Worm (Caenorhabditis elegans) whole organism, early embryonic: Measurements from ENCODE around the gene mdf-2.

ENCODE experiments used
- B0310.2 ChIP-seq: sonication (generic microtip); optimal IDR thresholded peaks from 2 replicates; lab custom pipeline; 2016; ENCODE audit warnings: mild to moderate bottlenecking, missing genetic modification characterization, missing compliant biosample characterization
- F13C5.2 ChIP-seq: sonication (generic microtip); optimal IDR thresholded peaks from 2 replicates; lab custom pipeline; 2017; ENCODE audit warnings: mild to moderate bottlenecking, missing genetic modification characterization, inconsistent platforms, missing compliant biosample characterization
- ama-1 ChIP-seq: fragments of 150-350 bp; optimal IDR thresholded peaks from 2 replicates; lab custom pipeline; 2014
- ets-7 ChIP-seq: sonication (generic microtip); optimal IDR thresholded peaks from 2 replicates; lab custom pipeline; 2016; ENCODE audit warnings: missing genotype, missing genetic modification characterization, missing compliant biosample characterization
- flt-1 ChIP-seq: fragments of 200-800 bp; sonication (Bioruptor generic); IDR thresholded peaks from 2 replicates; pipeline ENCODE4 v1.3.6; 2022; ENCODE audit warnings: missing genetic modification characterization, missing compliant biosample characterization
- hmbx-1 ChIP-seq: sonication (generic microtip); optimal IDR thresholded peaks from 2 replicates; lab custom pipeline; 2016; ENCODE audit warnings: mild to moderate bottlenecking, missing genetic modification characterization, missing compliant biosample characterization
- hnd-1 ChIP-seq: sonication (generic microtip); optimal IDR thresholded peaks from 2 replicates; lab custom pipeline; 2016; ENCODE audit warnings: missing genetic modification characterization, missing compliant biosample characterization
- pes-1 ChIP-seq: fragments of 200-800 bp; sonication (Bioruptor generic); IDR thresholded peaks from 2 replicates; pipeline ENCODE4 v1.3.6; 2022; ENCODE audit warnings: missing genetic modification reagents, missing genetic modification characterization, missing compliant biosample characterization
- scrt-1 ChIP-seq: fragments of 200-800 bp; sonication (Bioruptor generic); IDR thresholded peaks from 2 replicates; pipeline ENCODE4 v1.3.6; 2022; ENCODE audit warnings: missing genetic modification characterization, missing compliant biosample characterization
- sea-1 ChIP-seq: fragments of 200-800 bp; sonication (Bioruptor generic); conservative IDR thresholded peaks from 2 replicates; pipeline ENCODE4 v1.3.6; 2022; ENCODE audit warnings: missing genetic modification characterization, missing compliant biosample characterization
- tbx-11 ChIP-seq: fragments of 200-800 bp; sonication (Bioruptor generic); IDR thresholded peaks from 2 replicates; pipeline ENCODE4 v1.3.6; 2022; ENCODE audit warnings: missing genetic modification characterization, missing compliant biosample characterization
- tbx-37 ChIP-seq: fragments of 200-800 bp; sonication (Bioruptor generic); conservative IDR thresholded peaks from 2 replicates; pipeline ENCODE4 v1.3.6; 2022; ENCODE audit warnings: missing genetic modification reagents, missing genetic modification characterization, missing compliant biosample characterization

- no peak for TF ChIP-seq flt-1 (GFP tag; lab: Robert Waterston, UW)
- TF ChIP-seq pes-1 = no peak
- TF ChIP-seq ama-1 (lab: Kevin White, UChicago) = no peak
- no peak for TF ChIP-seq tbx-37 (GFP tag; lab: Robert Waterston, UW)
- no peak for TF ChIP-seq scrt-1 (GFP tag; lab: Robert Waterston, UW)
- TF ChIP-seq tbx-11 (GFP tag; lab: Robert Waterston, UW) = no peak
- no peak for TF ChIP-seq sea-1
- no peak for TF ChIP-seq B0310.2
- TF ChIP-seq F13C5.2 (tag; lab: Kevin White, UChicago) = peak; percentile 21
- no peak for TF ChIP-seq hnd-1 (tag; lab: Kevin White, UChicago)
- no peak for TF ChIP-seq hmbx-1 (tag; lab: Kevin White, UChicago)
- TF ChIP-seq ets-7 (tag; lab: Kevin White, UChicago) = no peak
Measured at ce11 chrIV:2599634-2600033, 41.3 kb downstream of the mdf-2 start.
